Fruit fly (Drosophila melanogaster): ENCODE results near the gene Ir8a.

The Ir8a gene

DNA sequence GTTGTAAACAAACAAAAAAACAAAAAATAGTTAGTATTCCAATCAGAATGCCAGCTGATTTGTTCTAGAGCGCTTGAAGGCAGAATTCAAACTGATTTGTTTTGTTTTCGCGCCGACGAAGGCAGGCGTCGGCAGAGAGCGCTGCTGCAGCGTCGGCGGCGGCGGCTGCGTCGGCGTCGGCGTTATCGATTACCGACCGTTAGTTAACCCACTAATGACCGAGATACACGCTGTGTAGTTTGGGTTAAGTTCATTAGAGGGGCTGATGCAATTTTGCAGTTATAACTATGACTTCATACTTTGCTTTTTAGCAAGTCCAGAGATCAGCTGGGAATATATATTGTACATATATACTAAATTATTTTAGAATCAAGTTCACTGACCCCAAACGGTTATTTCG, 13.2 kb downstream of the Ir8a start, which contains the start of gene t (continued):
- TF ChIP-seq CG7556 (GFP tag; optimal IDR thresholded peaks at IDR 0.05) (peak; percentile 11), grau (tag; optimal IDR thresholded peaks at IDR 0.05) (peak; percentile 23), CG4282 (GFP tag; optimal IDR thresholded peaks at IDR 0.05) (no peak), hkb (optimal IDR thresholded peaks at IDR 0.05) (no peak), hkb (GFP tag; IDR thresholded peaks at IDR 0.05) (0 out of 2 replicates have a peak, but pooled peaks have one; percentile 25), CG8290 (GFP tag; optimal IDR thresholded peaks at IDR 0.05) (no peak), CG8290 (tag; optimal IDR thresholded peaks at IDR 0.05) (no peak), CG34224 (GFP tag; IDR thresholded peaks at IDR 0.05; ENCODE audit: partially characterized antibody) (peak; percentile 25; the same call in 1 of the 3 replicates), PHDP (tag; optimal IDR thresholded peaks at IDR 0.05) (peak; percentile 5), Adf1 (GFP tag; IDR thresholded peaks at IDR 0.05) (peak; percentile 95), CG2120 (GFP tag; optimal IDR thresholded peaks at IDR 0.05) (peak; percentile 19), CG12659 (GFP tag; optimal IDR thresholded peaks at IDR 0.05) (peak; percentile 21)

- no peak for TF ChIP-seq CG34376 (GFP tag; optimal IDR thresholded peaks at IDR 0.05)
- TF ChIP-seq BEAF-32 (GFP tag; optimal IDR thresholded peaks at IDR 0.05) = no peak
- no peak for TF ChIP-seq TFAM (GFP tag; optimal IDR thresholded peaks at IDR 0.05)
- no peak for TF ChIP-seq CG9727 (GFP tag; optimal IDR thresholded peaks at IDR 0.05)
- no peak for TF ChIP-seq ab (GFP tag; optimal IDR thresholded peaks at IDR 0.05)
- no peak for TF ChIP-seq Camta (GFP tag; optimal IDR thresholded peaks at IDR 0.05)
- TF ChIP-seq CG17829 (tag; optimal IDR thresholded peaks at IDR 0.05) = peak; percentile 6
- no peak for TF ChIP-seq CG7745 (tag; optimal IDR thresholded peaks at IDR 0.05)
- TF ChIP-seq fru (optimal IDR thresholded peaks at IDR 0.05) = no peak
- TF ChIP-seq Xrp1 (GFP tag; IDR thresholded peaks at IDR 0.05) = peak; percentile 53; the same call in 1 of the 2 replicates
- TF ChIP-seq Myb (GFP tag; optimal IDR thresholded peaks at IDR 0.05) = no peak
- TF ChIP-seq bab2 (GFP tag; optimal IDR thresholded peaks at IDR 0.05) = peak; percentile 13
- 0 out of 2 replicates have a peak, but pooled peaks have one; percentile 20 for TF ChIP-seq CG14667 (GFP tag; IDR thresholded peaks at IDR 0.05)
- TF ChIP-seq dmrt11E (tag; optimal IDR thresholded peaks at IDR 0.05) = peak; percentile 33
- TF ChIP-seq CG34422 (GFP tag; IDR thresholded peaks at IDR 0.05) = peak; percentile 33; the same call in 1 of the 3 replicates
- no peak for TF ChIP-seq h (optimal IDR thresholded peaks at IDR 0.05)
- TF ChIP-seq ci (GFP tag; IDR thresholded peaks at IDR 0.05) = peak; percentile 64; the same call in 1 of the 3 replicates
- TF ChIP-seq CG1024 (GFP tag; IDR thresholded peaks at IDR 0.05) = 0 out of 2 replicates have a peak, but pooled peaks have one; percentile 51
- TF ChIP-seq Lhr (GFP tag; optimal IDR thresholded peaks at IDR 0.05) = no peak
- peak; percentile 1 for TF ChIP-seq CG4424 (GFP tag; optimal IDR thresholded peaks at IDR 0.05)
- no peak for TF ChIP-seq CG1529 (GFP tag; optimal IDR thresholded peaks at IDR 0.05)
- no peak for TF ChIP-seq Neu2 (GFP tag; optimal IDR thresholded peaks at IDR 0.05; ENCODE audit: borderline replicate concordance)
- TF ChIP-seq CG4404 (GFP tag; IDR thresholded peaks at IDR 0.05) = peak; percentile 42; the same call in 1 of the 2 replicates
- TF ChIP-seq prd (optimal IDR thresholded peaks at IDR 0.05) = no peak
- peak; percentile 74 for TF ChIP-seq prd (GFP tag; IDR thresholded peaks at IDR 0.05)
- no peak for TF ChIP-seq corto (GFP tag; optimal IDR thresholded peaks at IDR 0.05)
- no peak for TF ChIP-seq bigmax (GFP tag; optimal IDR thresholded peaks at IDR 0.05)
- peak; percentile 10 for TF ChIP-seq zen (tag; optimal IDR thresholded peaks at IDR 0.05)
- no peak for TF ChIP-seq CG2129 (GFP tag; IDR thresholded peaks at IDR 0.05; ENCODE audit: partially characterized antibody)
- no peak for TF ChIP-seq pan (optimal IDR thresholded peaks at IDR 0.05)
- TF ChIP-seq pan (GFP tag; optimal IDR thresholded peaks at IDR 0.05 in 1 of 2, IDR thresholded peaks at IDR 0.05 in 1 of 2) = peak in 1 of 2 experiments; percentile 13
- no peak for TF ChIP-seq scrt (GFP tag; optimal IDR thresholded peaks at IDR 0.05)
- TF ChIP-seq phol (tag; optimal IDR thresholded peaks at IDR 0.05) = peak; percentile 23
- TF ChIP-seq CG31441 (GFP tag; IDR thresholded peaks at IDR 0.05) = peak; percentile 16; the same call in 1 of the 2 replicates
- peak; percentile 24; the same call in 1 of the 2 replicates for TF ChIP-seq CG6689 (GFP tag; IDR thresholded peaks at IDR 0.05)
- no peak for TF ChIP-seq Bdp1 (GFP tag; optimal IDR thresholded peaks at IDR 0.05)
- peak; percentile 45 for TF ChIP-seq Sox102F (GFP tag; optimal IDR thresholded peaks at IDR 0.05)
- TF ChIP-seq otp (GFP tag; IDR thresholded peaks at IDR 0.05) = 0 out of 3 replicates have a peak, but pooled peaks have one; percentile 25
- TF ChIP-seq Blimp-1 (GFP tag; optimal IDR thresholded peaks at IDR 0.05) = peak; percentile 22
Measured at dm6 chrX:9220434-9220833, 16.0 kb downstream of the Ir8a start.
